Worm (Caenorhabditis elegans) whole organism, L1 larva: Measurements from ENCODE around the gene sup-9.
"Not testable (repeated sequence)": the region's sequence is repeated elsewhere in the genome, so short reads cannot be mapped to it uniquely, and the experiment has no call there.

Source experiments
- aly-2 ChIP-seq: fragments of 150-350 bp; optimal IDR thresholded peaks from 2 replicates; lab custom pipeline; 2014; ENCODE audit warnings: missing biosample characterization, missing genetic modification characterization
- blmp-1 ChIP-seq: fragments of 150-350 bp; optimal IDR thresholded peaks from 2 replicates; lab custom pipeline; 2014; ENCODE audit warnings: missing biosample characterization, missing genetic modification characterization
- ceh-63 ChIP-seq: fragments of 200-800 bp; sonication (Bioruptor generic); optimal IDR thresholded peaks from 2 replicates; lab custom pipeline; 2018; ENCODE audit warnings: mild to moderate bottlenecking, missing genetic modification characterization, missing compliant biosample characterization
- ces-1 ChIP-seq: fragments of 150-350 bp; optimal IDR thresholded peaks from 2 replicates; lab custom pipeline; 2014; ENCODE audit warnings: missing biosample characterization, missing genetic modification reagents, missing genetic modification characterization
- lin-13 ChIP-seq: fragments of 150-350 bp; optimal IDR thresholded peaks from 2 replicates; lab custom pipeline; 2014; ENCODE audit warnings: missing biosample characterization, missing genetic modification reagents, missing genetic modification characterization
- nhr-11 ChIP-seq: fragments of 150-350 bp; optimal IDR thresholded peaks from 2 replicates; lab custom pipeline; 2014; ENCODE audit warnings: missing biosample characterization, missing genetic modification characterization
- nhr-47 ChIP-seq: sonication (generic microtip); optimal IDR thresholded peaks from 2 replicates; lab custom pipeline; 2016; ENCODE audit warnings: mild to moderate bottlenecking, missing genetic modification characterization, moderate library complexity, missing compliant biosample characterization
- nhr-90 ChIP-seq: sonication (generic microtip); optimal IDR thresholded peaks from 2 replicates; lab custom pipeline; 2016; ENCODE audit warnings: mild to moderate bottlenecking, missing genetic modification characterization, missing compliant biosample characterization; ENCODE audit not compliant: poor library complexity
- unc-30 ChIP-seq: sonication (generic microtip); optimal IDR thresholded peaks from 2 replicates; lab custom pipeline; 2017; ENCODE audit warnings: missing biosample characterization, missing genetic modification characterization
- unc-86 ChIP-seq: sonication (generic microtip); optimal IDR thresholded peaks from 2 replicates; lab custom pipeline; 2016; ENCODE audit warnings: missing genetic modification characterization, missing compliant biosample characterization
- ztf-11 ChIP-seq, 2 experiments: sonication (generic microtip); optimal IDR thresholded peaks; 2 replicates each; lab custom pipeline; 2016 to 2017; ENCODE audit warnings: missing genetic modification characterization in 2 of 2, missing biosample characterization in 1 of 2, missing compliant biosample characterization in 1 of 2
- ztf-4 ChIP-seq: fragments of 150-350 bp; optimal IDR thresholded peaks from 2 replicates; lab custom pipeline; 2014; ENCODE audit warnings: missing biosample characterization, missing genetic modification characterization

ce11 chrII:2639401-2640088, 47.3 kb downstream of the sup-9 start, which contains the start of gene F22E5.8:
- TF ChIP-seq unc-30; ztf-4 (tag; lab: Kevin White, UChicago); ceh-63 (GFP tag; lab: Kevin White, UChicago); nhr-47 (tag; lab: Kevin White, UChicago); lin-13 (GFP tag; lab: Kevin White, UChicago); unc-86 (tag; lab: Kevin White, UChicago); nhr-11 (tag; lab: Kevin White, UChicago); nhr-90; aly-2 (tag; lab: Kevin White, UChicago); ces-1 (GFP tag; lab: Kevin White, UChicago); ztf-11 (tag; optimal IDR thresholded peaks at IDR 0.05; lab: Kevin White, UChicago); blmp-1 (tag; lab: Kevin White, UChicago): not testable (repeated sequence)
